Fruit fly (Drosophila melanogaster) whole organism, embryonic: ENCODE measurements around the gene CG8319.

Experiments used
- Ada2b ChIP-seq: fragments of 200-800 bp; sonication (Bioruptor generic); IDR thresholded peaks from 2 replicates; pipeline ENCODE4 v1.3.6; 2022; ENCODE audit warnings: missing biosample characterization, missing genetic modification characterization
- BEAF-32 ChIP-seq: fragments of 200-800 bp; sonication (Bioruptor generic); optimal IDR thresholded peaks from 3 replicates; lab custom pipeline; 2017; ENCODE audit warnings: missing biosample characterization, missing genetic modification characterization, mild to moderate bottlenecking, moderate library complexity, missing genetic modification reagents
- C15 ChIP-seq: fragments of 200-800 bp; sonication (Bioruptor generic); IDR thresholded peaks from 3 replicates; pipeline ENCODE4 v1.3.6; 2022; ENCODE audit warnings: missing biosample characterization, missing genetic modification characterization
- CG10565 ChIP-seq: fragments of 200-800 bp; sonication (Bioruptor generic); optimal IDR thresholded peaks from 3 replicates; lab custom pipeline; 2016; ENCODE audit warnings: missing biosample characterization, mild to moderate bottlenecking, missing genetic modification characterization
- CG10654 ChIP-seq: fragments of 200-800 bp; sonication (Bioruptor generic); optimal IDR thresholded peaks from 2 replicates; lab custom pipeline; 2016; ENCODE audit warnings: missing biosample characterization, missing genetic modification characterization
- CG11093 ChIP-seq: fragments of 200-800 bp; sonication (Bioruptor generic); IDR thresholded peaks from 3 replicates; pipeline ENCODE4 v1.3.6; 2022; ENCODE audit warnings: missing biosample characterization, missing genetic modification characterization
- CG11456 ChIP-seq: fragments of 200-800 bp; sonication (Bioruptor generic); IDR thresholded peaks from 3 replicates; pipeline ENCODE4 v1.3.6; 2022; ENCODE audit warnings: missing biosample characterization, missing genetic modification characterization
- CG11504 ChIP-seq: fragments of 200-800 bp; sonication (Bioruptor generic); optimal IDR thresholded peaks from 3 replicates; lab custom pipeline; 2019; ENCODE audit warnings: missing biosample characterization, mild to moderate bottlenecking, missing genetic modification characterization, moderate library complexity
- CG12659 ChIP-seq: fragments of 200-800 bp; sonication (Bioruptor generic); optimal IDR thresholded peaks from 3 replicates; lab custom pipeline; 2017; ENCODE audit warnings: mild to moderate bottlenecking, missing biosample characterization, missing genetic modification reagents, missing genetic modification characterization
- CG13424 ChIP-seq: fragments of 200-800 bp; sonication (Bioruptor generic); optimal IDR thresholded peaks from 2 replicates; lab custom pipeline; 2019; ENCODE audit warnings: missing biosample characterization, mild to moderate bottlenecking, missing genetic modification characterization, moderate library complexity
- CG14014 ChIP-seq: fragments of 200-800 bp; sonication (Bioruptor generic); IDR thresholded peaks from 2 replicates; pipeline ENCODE4 v1.3.6; 2022; ENCODE audit warnings: missing biosample characterization, missing genetic modification characterization
- CG15269 ChIP-seq: fragments of 200-800 bp; sonication (Bioruptor generic); optimal IDR thresholded peaks from 2 replicates; lab custom pipeline; 2018; ENCODE audit warnings: missing biosample characterization, mild to moderate bottlenecking, missing genetic modification characterization, moderate library complexity
- CG17568 ChIP-seq: fragments of 200-800 bp; sonication (Bioruptor generic); optimal IDR thresholded peaks from 2 replicates; lab custom pipeline; 2018; ENCODE audit warnings: missing biosample characterization, mild to moderate bottlenecking, missing genetic modification characterization, moderate library complexity
- CG17802 ChIP-seq: fragments of 200-800 bp; sonication (Bioruptor generic); optimal IDR thresholded peaks from 2 replicates; lab custom pipeline; 2018; ENCODE audit warnings: missing biosample characterization, mild to moderate bottlenecking, missing genetic modification characterization, moderate library complexity
- CG3281 ChIP-seq: fragments of 200-800 bp; sonication (Bioruptor generic); optimal IDR thresholded peaks from 3 replicates; lab custom pipeline; 2017; ENCODE audit warnings: missing biosample characterization, mild to moderate bottlenecking, missing genetic modification characterization
- CG3995 ChIP-seq: fragments of 200-800 bp; sonication (Bioruptor generic); optimal IDR thresholded peaks from 3 replicates; lab custom pipeline; 2016; ENCODE audit warnings: missing biosample characterization, missing genetic modification characterization
- CG4707 ChIP-seq: fragments of 200-800 bp; sonication (Bioruptor generic); optimal IDR thresholded peaks from 2 replicates; lab custom pipeline; 2018; ENCODE audit warnings: missing biosample characterization, mild to moderate bottlenecking, missing genetic modification characterization, moderate library complexity
- CG7928 ChIP-seq: fragments of 200-800 bp; sonication (Bioruptor generic); optimal IDR thresholded peaks from 2 replicates; lab custom pipeline; 2017; ENCODE audit warnings: missing biosample characterization, mild to moderate bottlenecking, missing genetic modification characterization
- Chrac-16 ChIP-seq: fragments of 200-800 bp; sonication (Bioruptor generic); optimal IDR thresholded peaks from 3 replicates; lab custom pipeline; 2016; ENCODE audit warnings: missing biosample characterization, missing genetic modification characterization
- Drgx ChIP-seq: fragments of 200-800 bp; sonication (Bioruptor generic); IDR thresholded peaks from 2 replicates; pipeline ENCODE4 v1.3.6; 2022; ENCODE audit warnings: missing biosample characterization, missing genetic modification characterization
- Ets97D ChIP-seq: fragments of 200-800 bp; sonication (Bioruptor generic); optimal IDR thresholded peaks from 3 replicates; lab custom pipeline; 2016; ENCODE audit warnings: missing biosample characterization, missing genetic modification characterization
- H15 ChIP-seq: fragments of 200-800 bp; sonication (Bioruptor generic); IDR thresholded peaks from 3 replicates; pipeline ENCODE4 v1.3.6; 2022; ENCODE audit warnings: missing biosample characterization, missing genetic modification characterization
- Jarid2 ChIP-seq: fragments of 200-800 bp; sonication (Bioruptor generic); optimal IDR thresholded peaks from 3 replicates; lab custom pipeline; 2017; ENCODE audit warnings: mild to moderate bottlenecking, missing biosample characterization, missing genetic modification reagents, missing genetic modification characterization
- MESR4 ChIP-seq: fragments of 200-800 bp; sonication (Bioruptor generic); optimal IDR thresholded peaks from 2 replicates; lab custom pipeline; 2018; ENCODE audit warnings: missing biosample characterization, mild to moderate bottlenecking, missing genetic modification characterization, moderate library complexity
- Med ChIP-seq: fragments of 200-800 bp; sonication (Bioruptor generic); peaks from one replicate; lab custom pipeline; 2016; ENCODE audit warnings: missing biosample characterization, missing genetic modification characterization, mild to moderate bottlenecking, inconsistent platforms, moderate library complexity
- Nf-YC ChIP-seq: fragments of 200-800 bp; optimal IDR thresholded peaks from 3 replicates; lab custom pipeline; 2019; ENCODE audit warnings: missing biosample characterization, mild to moderate bottlenecking, missing genetic modification characterization, moderate library complexity
- PHDP ChIP-seq: fragments of 200-800 bp; sonication (Bioruptor generic); optimal IDR thresholded peaks from 3 replicates; lab custom pipeline; 2018; ENCODE audit warnings: missing biosample characterization, mild to moderate bottlenecking, missing genetic modification characterization, moderate library complexity
- Scr ChIP-seq: fragments of 200-800 bp; sonication (Bioruptor generic); IDR thresholded peaks from 2 replicates; pipeline ENCODE4 v1.3.6; 2022; ENCODE audit warnings: missing biosample characterization, missing genetic modification characterization; ENCODE audit not compliant: partially characterized antibody
- Ssrp ChIP-seq: fragments of 200-800 bp; sonication (Bioruptor generic); optimal IDR thresholded peaks from 2 replicates; lab custom pipeline; 2018; ENCODE audit warnings: missing biosample characterization, mild to moderate bottlenecking, missing genetic modification characterization, moderate library complexity
- Xrp1 ChIP-seq: fragments of 200-800 bp; sonication (Bioruptor generic); IDR thresholded peaks from 2 replicates; pipeline ENCODE4 v1.3.6; 2022; ENCODE audit warnings: missing biosample characterization, missing genetic modification characterization
- ara ChIP-seq: fragments of 200-800 bp; sonication (Bioruptor generic); IDR thresholded peaks from 2 replicates; pipeline ENCODE4 v1.3.6; 2022; ENCODE audit warnings: missing biosample characterization, missing genetic modification characterization
- bigmax ChIP-seq: fragments of 200-800 bp; sonication (Bioruptor generic); optimal IDR thresholded peaks from 2 replicates; lab custom pipeline; 2018; ENCODE audit warnings: missing biosample characterization, mild to moderate bottlenecking, missing genetic modification characterization
- crp ChIP-seq, 2 experiments: fragments of 200-800 bp; sonication (Bioruptor generic); optimal IDR thresholded peaks; 2 replicates in 1 of 2; 3 replicates in 1 of 2; lab custom pipeline; 2017; ENCODE audit warnings: missing biosample characterization in 2 of 2, missing genetic modification characterization in 2 of 2, mild to moderate bottlenecking in 1 of 2, moderate library complexity in 1 of 2
- dpn ChIP-seq, 2 experiments: fragments of 200-800 bp; sonication (Bioruptor generic); optimal IDR thresholded peaks; 3 replicates each; lab custom pipeline; 2016; ENCODE audit warnings: missing biosample characterization in 2 of 2, missing genetic modification characterization in 2 of 2
- exex ChIP-seq: fragments of 200-800 bp; sonication (Bioruptor generic); optimal IDR thresholded peaks from 4 replicates; lab custom pipeline; 2018; ENCODE audit warnings: missing biosample characterization, mild to moderate bottlenecking, missing genetic modification characterization, moderate library complexity
- eyg ChIP-seq: fragments of 200-800 bp; sonication (Bioruptor generic); optimal IDR thresholded peaks from 3 replicates; lab custom pipeline; 2016; ENCODE audit warnings: missing biosample characterization, missing genetic modification characterization
- hbn ChIP-seq: fragments of 200-800 bp; sonication (Bioruptor generic); IDR thresholded peaks from 2 replicates; pipeline ENCODE4 v1.3.6; 2022; ENCODE audit warnings: missing biosample characterization, missing genetic modification characterization; ENCODE audit not compliant: partially characterized antibody
- klu ChIP-seq: fragments of 200-800 bp; sonication (Bioruptor generic); IDR thresholded peaks from 2 replicates; pipeline ENCODE4 v1.3.6; 2022; ENCODE audit warnings: missing biosample characterization, missing genetic modification characterization
- mld ChIP-seq: fragments of 200-800 bp; sonication (Bioruptor generic); IDR thresholded peaks from 3 replicates; pipeline ENCODE4 v1.3.6; 2022; ENCODE audit warnings: missing biosample characterization, missing genetic modification characterization; ENCODE audit not compliant: partially characterized antibody
- phol ChIP-seq: fragments of 200-800 bp; sonication (Bioruptor generic); optimal IDR thresholded peaks from 3 replicates; lab custom pipeline; 2018; ENCODE audit warnings: missing biosample characterization, mild to moderate bottlenecking, missing genetic modification characterization, moderate library complexity
- scrt ChIP-seq: fragments of 200-800 bp; sonication (Bioruptor generic); optimal IDR thresholded peaks from 2 replicates; lab custom pipeline; 2018; ENCODE audit warnings: missing biosample characterization, mild to moderate bottlenecking, missing genetic modification characterization, moderate library complexity
- sens ChIP-seq: fragments of 200-800 bp; sonication (Bioruptor generic); peaks from one replicate; lab custom pipeline; 2016; ENCODE audit warnings: missing biosample characterization, missing genetic modification characterization
- sens-2 ChIP-seq: fragments of 200-800 bp; sonication (Bioruptor generic); IDR thresholded peaks from 2 replicates; pipeline ENCODE4 v1.3.6; 2022; ENCODE audit warnings: missing biosample characterization, missing genetic modification characterization
- slou ChIP-seq: fragments of 200-800 bp; sonication (Bioruptor generic); optimal IDR thresholded peaks from 3 replicates; lab custom pipeline; 2016; ENCODE audit warnings: missing biosample characterization, missing genetic modification characterization
- tio ChIP-seq: fragments of 200-800 bp; sonication (Bioruptor generic); optimal IDR thresholded peaks from 2 replicates; lab custom pipeline; 2017; ENCODE audit warnings: missing biosample characterization, missing genetic modification characterization, inconsistent platforms
- toy ChIP-seq: fragments of 200-800 bp; sonication (Bioruptor generic); IDR thresholded peaks from 2 replicates; pipeline ENCODE4 v1.3.6; 2022; ENCODE audit warnings: missing biosample characterization, missing genetic modification characterization
- trem ChIP-seq: fragments of 200-800 bp; optimal IDR thresholded peaks from 3 replicates; lab custom pipeline; 2019; ENCODE audit warnings: missing biosample characterization, mild to moderate bottlenecking, missing genetic modification characterization, moderate library complexity
- vfl ChIP-seq: fragments of 200-800 bp; sonication (Bioruptor generic); optimal IDR thresholded peaks from 2 replicates; lab custom pipeline; 2016; ENCODE audit warnings: missing biosample characterization, missing genetic modification characterization
- vvl ChIP-seq: fragments of 200-800 bp; sonication (Bioruptor generic); IDR thresholded peaks from 2 replicates; pipeline ENCODE4 v1.3.6; 2022; ENCODE audit warnings: missing biosample characterization, missing genetic modification characterization
- zfh2 ChIP-seq: fragments of 200-800 bp; sonication (Bioruptor generic); optimal IDR thresholded peaks from 2 replicates; lab custom pipeline; 2016; ENCODE audit warnings: missing biosample characterization, missing genetic modification characterization

CG8319 gene

dm6 chr3R:9628036-9628435, 915 bp downstream of the CG8319 start (continued):
- no peak for TF ChIP-seq zfh2 (GFP tag; lab: Kevin White, UChicago)
- TF ChIP-seq toy (GFP tag; lab: Robert Waterston, UW): no peak
- peak; percentile 67 for TF ChIP-seq Med (GFP tag; lab: Kevin White, UChicago)
- 0 out of 3 replicates have a peak, but pooled peaks have one; percentile 18 for TF ChIP-seq mld (GFP tag; lab: Robert Waterston, UW)
- TF ChIP-seq CG11456 (GFP tag; lab: Robert Waterston, UW): 0 out of 3 replicates have a peak, but pooled peaks have one; percentile 41
- TF ChIP-seq hbn (GFP tag; lab: Robert Waterston, UW): no peak
- TF ChIP-seq ara (GFP tag; lab: Robert Waterston, UW): 0 out of 2 replicates have a peak, but pooled peaks have one; percentile 25
- no peak for TF ChIP-seq CG10565 (GFP tag; lab: Kevin White, UChicago)
- no peak for TF ChIP-seq Chrac-16 (GFP tag; lab: Kevin White, UChicago)
- TF ChIP-seq CG11093 (GFP tag; lab: Robert Waterston, UW): 0 out of 3 replicates have a peak, but pooled peaks have one; percentile 22
- TF ChIP-seq MESR4 (GFP tag; lab: Kevin White, UChicago): no peak
- TF ChIP-seq Drgx (GFP tag; lab: Robert Waterston, UW): 0 out of 2 replicates have a peak, but pooled peaks have one; percentile 13
- TF ChIP-seq tio (GFP tag; lab: Kevin White, UChicago): no peak
- TF ChIP-seq scrt: peak; percentile 40

- TF ChIP-seq Ada2b (GFP tag; lab: Robert Waterston, UW) (no peak), trem (peak; percentile 38), CG10654 (no peak), vfl (GFP tag; lab: Kevin White, UChicago) (no peak), CG4707 (GFP tag; lab: Kevin White, UChicago) (no peak), Scr (GFP tag; lab: Robert Waterston, UW) (no peak), CG14014 (no peak), C15 (GFP tag; lab: Robert Waterston, UW) (no peak), sens-2 (no peak), CG7928 (GFP tag; lab: Kevin White, UChicago) (no peak), CG3995 (peak; percentile 67), Ssrp (tag; lab: Kevin White, UChicago) (no peak), eyg (GFP tag; lab: Kevin White, UChicago) (no peak), PHDP (tag; lab: Kevin White, UChicago) (no peak), Ets97D (GFP tag; lab: Kevin White, UChicago) (peak; percentile 29), CG11504 (tag; lab: Kevin White, UChicago) (no peak), Jarid2 (GFP tag; lab: Kevin White, UChicago) (no peak), CG15269 (tag; lab: Kevin White, UChicago) (no peak), BEAF-32 (GFP tag; lab: Kevin White, UChicago) (peak; percentile 65), phol (tag; lab: Kevin White, UChicago) (peak; percentile 76), vvl (GFP tag; lab: Robert Waterston, UW) (no peak), CG17802 (tag; lab: Kevin White, UChicago) (no peak), sens (GFP tag; lab: Kevin White, UChicago) (peak; percentile 80), crp (GFP tag; optimal IDR thresholded peaks at IDR 0.05; lab: Kevin White, UChicago) (no peak), slou (GFP tag; lab: Kevin White, UChicago) (no peak), CG13424 (no peak), klu (GFP tag; lab: Robert Waterston, UW) (no peak), bigmax (no peak), Xrp1 (GFP tag; lab: Robert Waterston, UW) (no peak), CG17568 (GFP tag; lab: Kevin White, UChicago) (no peak), dpn (GFP tag; optimal IDR thresholded peaks at IDR 0.05; lab: Kevin White, UChicago) (no peak), exex (tag; lab: Kevin White, UChicago) (no peak), CG12659 (no peak), Nf-YC (tag; lab: Kevin White, UChicago) (peak; percentile 57), CG3281 (GFP tag; lab: Kevin White, UChicago) (no peak), H15 (GFP tag; lab: Robert Waterston, UW) (no peak)
These were observed 1.5 kb downstream of the CG8319 start for dm6 chr3R:9628607-9629006.
